Worm (Caenorhabditis elegans) whole organism, early embryonic: ENCODE data around the gene C17G10.13.

ENCODE experiments used
- B0310.2 ChIP-seq: sonication (generic microtip); optimal IDR thresholded peaks from 2 replicates; lab custom pipeline; 2016; ENCODE audit warnings: mild to moderate bottlenecking, missing genetic modification characterization, missing compliant biosample characterization
- ama-1 ChIP-seq: fragments of 150-350 bp; optimal IDR thresholded peaks from 2 replicates; lab custom pipeline; 2014
- ceh-13 ChIP-seq: fragments of 200-800 bp; sonication (Bioruptor generic); optimal IDR thresholded peaks from 2 replicates; lab custom pipeline; 2018; ENCODE audit warnings: mild to moderate bottlenecking, missing genetic modification characterization, missing compliant biosample characterization
- ceh-36 ChIP-seq: sonication (generic microtip); optimal IDR thresholded peaks from 2 replicates; lab custom pipeline; 2016; ENCODE audit warnings: missing genetic modification characterization, inconsistent platforms, missing compliant biosample characterization
- flt-1 ChIP-seq: fragments of 200-800 bp; sonication (Bioruptor generic); IDR thresholded peaks from 2 replicates; pipeline ENCODE4 v1.3.6; 2022; ENCODE audit warnings: missing genetic modification characterization, missing compliant biosample characterization
- hmg-4 ChIP-seq: fragments of 200-800 bp; sonication (Bioruptor generic); optimal IDR thresholded peaks from 2 replicates; lab custom pipeline; 2018; ENCODE audit warnings: mild to moderate bottlenecking, missing genetic modification characterization, missing compliant biosample characterization
- hnd-1 ChIP-seq: sonication (generic microtip); optimal IDR thresholded peaks from 2 replicates; lab custom pipeline; 2016; ENCODE audit warnings: missing genetic modification characterization, missing compliant biosample characterization
- pes-1 ChIP-seq: fragments of 200-800 bp; sonication (Bioruptor generic); IDR thresholded peaks from 2 replicates; pipeline ENCODE4 v1.3.6; 2022; ENCODE audit warnings: missing genetic modification reagents, missing genetic modification characterization, missing compliant biosample characterization
- scrt-1 ChIP-seq: fragments of 200-800 bp; sonication (Bioruptor generic); IDR thresholded peaks from 2 replicates; pipeline ENCODE4 v1.3.6; 2022; ENCODE audit warnings: missing genetic modification characterization, missing compliant biosample characterization
- tbx-11 ChIP-seq: fragments of 200-800 bp; sonication (Bioruptor generic); IDR thresholded peaks from 2 replicates; pipeline ENCODE4 v1.3.6; 2022; ENCODE audit warnings: missing genetic modification characterization, missing compliant biosample characterization
- tbx-37 ChIP-seq: fragments of 200-800 bp; sonication (Bioruptor generic); conservative IDR thresholded peaks from 2 replicates; pipeline ENCODE4 v1.3.6; 2022; ENCODE audit warnings: missing genetic modification reagents, missing genetic modification characterization, missing compliant biosample characterization

DNA sequence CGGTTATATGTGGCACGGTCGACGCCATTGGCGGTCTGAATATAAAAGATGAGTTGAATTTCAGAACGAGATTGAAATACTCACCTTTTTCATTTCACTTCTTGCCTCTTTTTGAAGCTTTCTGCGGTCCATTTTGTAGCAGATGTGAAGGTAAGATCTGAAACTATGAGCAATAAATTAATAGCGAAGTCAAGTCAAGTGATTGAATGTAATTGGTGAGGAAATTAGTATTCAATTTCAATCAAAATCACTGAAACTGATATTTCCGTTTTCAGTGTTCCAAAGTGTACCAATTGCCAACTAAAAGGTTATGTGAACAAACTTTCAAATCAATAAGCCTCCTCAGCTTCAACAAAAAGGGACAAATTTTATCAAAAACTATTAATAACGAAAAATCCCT lies 47.9 kb downstream of the C17G10.13 start, which contains the start of gene C17C3.24:
- no peak for TF ChIP-seq ama-1 (lab: Kevin White, UChicago)
- TF ChIP-seq B0310.2 (tag; lab: Kevin White, UChicago) = no peak
- TF ChIP-seq ceh-36 (tag; lab: Kevin White, UChicago) = no peak
- TF ChIP-seq hnd-1 (tag; lab: Kevin White, UChicago) = no peak
- no peak for TF ChIP-seq tbx-11 (GFP tag; lab: Robert Waterston, UW)
- no peak for TF ChIP-seq scrt-1
- TF ChIP-seq hmg-4 (GFP tag; lab: Kevin White, UChicago) = no peak
- no peak for TF ChIP-seq ceh-13 (GFP tag; lab: Kevin White, UChicago)
- TF ChIP-seq pes-1 (GFP tag; lab: Robert Waterston, UW) = no peak
- no peak for TF ChIP-seq flt-1 (GFP tag; lab: Robert Waterston, UW)
- TF ChIP-seq tbx-37 (GFP tag; lab: Robert Waterston, UW) = no peak
